Worm (Caenorhabditis elegans): ENCODE measurements around the gene set-17.

- no peak for TF ChIP-seq unc-62 (GFP tag; optimal IDR thresholded peaks at IDR 0.05)
- no peak for TF ChIP-seq peb-1 (tag; optimal IDR thresholded peaks at IDR 0.05)
- TF ChIP-seq aly-2 (tag; optimal IDR thresholded peaks at IDR 0.05), result no peak
- TF ChIP-seq nhr-25 (tag; optimal IDR thresholded peaks at IDR 0.05), result no peak
- TF ChIP-seq nhr-77 (tag; optimal IDR thresholded peaks at IDR 0.05), result no peak
- no peak for TF ChIP-seq lsy-2 (tag; optimal IDR thresholded peaks at IDR 0.05)
- TF ChIP-seq sma-9 (GFP tag; optimal IDR thresholded peaks at IDR 0.05), result no peak
- no peak for TF ChIP-seq sma-9 (tag; optimal IDR thresholded peaks at IDR 0.05)
- TF ChIP-seq lin-11 (tag; optimal IDR thresholded peaks at IDR 0.05), result no peak
- TF ChIP-seq R02D3.7 (tag; optimal IDR thresholded peaks at IDR 0.05), result no peak
- no peak for TF ChIP-seq nhr-23 (tag; optimal IDR thresholded peaks at IDR 0.05)
- no peak for TF ChIP-seq snpc-4 (tag; optimal IDR thresholded peaks at IDR 0.05)
- TF ChIP-seq nhr-11 (tag; optimal IDR thresholded peaks at IDR 0.05), result no peak
- TF ChIP-seq mab-5 (tag; optimal IDR thresholded peaks at IDR 0.05), result no peak
- no peak for TF ChIP-seq fos-1 (tag; optimal IDR thresholded peaks at IDR 0.05)
These were observed 7.1 kb upstream of the set-17 start, which contains the start of gene cutl-15 for ce11 chrII:8947391-8947790.

All from whole organism, L2 larva.